Worm (Caenorhabditis elegans) whole organism, L4 larva: Measurements from ENCODE around the gene agt-2.

Experiments
- F10B5.3 ChIP-seq: sonication (generic microtip); optimal IDR thresholded peaks from 2 replicates; lab custom pipeline; 2016; ENCODE audit warnings: mild to moderate bottlenecking, missing genetic modification characterization, missing compliant biosample characterization
- F26F4.8 ChIP-seq: fragments of 200-800 bp; sonication (Bioruptor generic); conservative IDR thresholded peaks from 2 replicates; pipeline ENCODE4 v1.3.6; 2022; ENCODE audit warnings: missing genetic modification characterization, missing compliant biosample characterization
- F44E2.7 ChIP-seq: fragments of 200-800 bp; sonication (Bioruptor generic); IDR thresholded peaks from 2 replicates; pipeline ENCODE4 v2.1.2; 2022; ENCODE audit warnings: missing genetic modification characterization, missing compliant biosample characterization
- T26A8.4 ChIP-seq: fragments of 200-800 bp; sonication (Bioruptor generic); IDR thresholded peaks from 2 replicates; pipeline ENCODE4 v1.3.6; 2022; ENCODE audit warnings: missing genetic modification characterization, missing compliant biosample characterization
- Y5F2A.4 ChIP-seq: fragments of 200-800 bp; sonication (Bioruptor generic); optimal IDR thresholded peaks from 2 replicates; lab custom pipeline; 2018; ENCODE audit warnings: mild to moderate bottlenecking, missing genetic modification characterization, missing compliant biosample characterization
- Y75B8A.6 ChIP-seq: fragments of 200-800 bp; sonication (Bioruptor generic); IDR thresholded peaks from 2 replicates; pipeline ENCODE4 v1.3.6; 2022; ENCODE audit warnings: missing genetic modification reagents, missing genetic modification characterization, missing compliant biosample characterization
- ZK546.5 ChIP-seq, 2 experiments: sonication (generic microtip); optimal IDR thresholded peaks; 2 replicates each; lab custom pipeline; 2017; ENCODE audit warnings: missing biosample characterization in 2 of 2, missing genetic modification characterization in 2 of 2
- aly-2 ChIP-seq: sonication (generic microtip); optimal IDR thresholded peaks from 2 replicates; lab custom pipeline; 2018; ENCODE audit warnings: missing biosample characterization, missing genetic modification characterization
- arid-1 ChIP-seq: fragments of 200-800 bp; sonication (Bioruptor generic); conservative IDR thresholded peaks from 2 replicates; pipeline ENCODE4 v1.3.6; 2022; ENCODE audit warnings: missing genetic modification reagents, missing genetic modification characterization, missing compliant biosample characterization
- attf-4 ChIP-seq: sonication (generic microtip); optimal IDR thresholded peaks from 3 replicates; lab custom pipeline; 2017; ENCODE audit warnings: missing biosample characterization, missing genetic modification characterization
- ces-1 ChIP-seq: fragments of 150-350 bp; sonication (generic microtip); optimal IDR thresholded peaks from 4 replicates; lab custom pipeline; 2014; ENCODE audit warnings: missing biosample characterization, missing genetic modification reagents, missing genetic modification characterization
- cey-2 ChIP-seq: sonication (generic microtip); optimal IDR thresholded peaks from 3 replicates; lab custom pipeline; 2017; ENCODE audit warnings: missing genetic modification characterization, mild to moderate bottlenecking, missing compliant biosample characterization, antibody characterized with exemption, borderline replicate concordance; ENCODE audit not compliant: insufficient read depth
- ctbp-1 ChIP-seq: fragments of 200-800 bp; sonication (Bioruptor generic); IDR thresholded peaks from 2 replicates; pipeline ENCODE4 v1.3.6; 2022; ENCODE audit warnings: missing genetic modification reagents, missing genetic modification characterization, missing compliant biosample characterization
- daf-16 ChIP-seq, 3 experiments: sonication (generic microtip); optimal IDR thresholded peaks; 2 replicates each; lab custom pipeline; 2016 to 2017; ENCODE audit warnings: missing genetic modification characterization in 3 of 3, missing genetic modification reagents in 3 of 3, mild to moderate bottlenecking in 2 of 3, missing compliant biosample characterization in 2 of 3, missing biosample characterization in 1 of 3, moderate library complexity in 1 of 3
- dmd-8 ChIP-seq: fragments of 200-800 bp; sonication (Bioruptor generic); IDR thresholded peaks from 2 replicates; pipeline ENCODE4 v1.3.6; 2022; ENCODE audit warnings: missing genetic modification characterization, missing compliant biosample characterization
- dpl-1 ChIP-seq: fragments of 150-350 bp; optimal IDR thresholded peaks from 2 replicates; lab custom pipeline; 2014; ENCODE audit warnings: missing biosample characterization, missing genetic modification reagents, missing genetic modification characterization
- dve-1 ChIP-seq: sonication (generic microtip); optimal IDR thresholded peaks from 2 replicates; lab custom pipeline; 2017; ENCODE audit warnings: antibody characterized with exemption, mild to moderate bottlenecking, missing genetic modification characterization, missing compliant biosample characterization; ENCODE audit not compliant: insufficient read depth
- egl-27 ChIP-seq: sonication (generic microtip); optimal IDR thresholded peaks from 3 replicates; lab custom pipeline; 2017; ENCODE audit warnings: missing biosample characterization, missing genetic modification reagents, missing genetic modification characterization
- hlh-11 ChIP-seq: fragments of 200-800 bp; sonication (Bioruptor generic); optimal IDR thresholded peaks from 2 replicates; lab custom pipeline; 2018; ENCODE audit warnings: mild to moderate bottlenecking, missing genetic modification characterization, missing compliant biosample characterization
- jun-1 ChIP-seq: fragments of 150-350 bp; optimal IDR thresholded peaks from 2 replicates; lab custom pipeline; 2014; ENCODE audit warnings: missing biosample characterization, missing genetic modification reagents, missing genetic modification characterization
- lim-7 ChIP-seq: fragments of 200-800 bp; sonication (Bioruptor generic); IDR thresholded peaks from 2 replicates; pipeline ENCODE4 v1.3.6; 2022; ENCODE audit warnings: missing genetic modification characterization, missing compliant biosample characterization
- lin-38 ChIP-seq: fragments of 200-800 bp; sonication (Bioruptor generic); IDR thresholded peaks from 2 replicates; pipeline ENCODE4 v1.3.6; 2022; ENCODE audit warnings: missing genetic modification reagents, missing genetic modification characterization, missing compliant biosample characterization
- lin-39 ChIP-seq: fragments of 150-350 bp; optimal IDR thresholded peaks from 2 replicates; lab custom pipeline; 2014; ENCODE audit warnings: missing biosample characterization, missing genetic modification reagents, missing genetic modification characterization
- mdl-1 ChIP-seq, 2 experiments: fragments of 150-350 bp in 1 of 2; sonication (generic microtip) in 1 of 2; optimal IDR thresholded peaks; 2 replicates each; lab custom pipeline; 2014 to 2017; ENCODE audit warnings: missing biosample characterization in 2 of 2, missing genetic modification characterization in 2 of 2
- mep-1 ChIP-seq: fragments of 150-350 bp; sonication (generic microtip); optimal IDR thresholded peaks from 3 replicates; lab custom pipeline; 2014; ENCODE audit warnings: missing biosample characterization, missing genetic modification characterization
- mxl-3 ChIP-seq: fragments of 200-800 bp; sonication (Bioruptor generic); optimal IDR thresholded peaks from 2 replicates; lab custom pipeline; 2018; ENCODE audit warnings: mild to moderate bottlenecking, missing genetic modification characterization, missing compliant biosample characterization
- nhr-11 ChIP-seq: fragments of 150-350 bp; optimal IDR thresholded peaks from 2 replicates; lab custom pipeline; 2014; ENCODE audit warnings: missing biosample characterization, missing genetic modification characterization
- nhr-111 ChIP-seq: fragments of 200-800 bp; sonication (Bioruptor generic); optimal IDR thresholded peaks from 2 replicates; lab custom pipeline; 2018; ENCODE audit warnings: mild to moderate bottlenecking, missing genetic modification characterization, missing compliant biosample characterization
- nhr-25 ChIP-seq: sonication (generic microtip); optimal IDR thresholded peaks from 2 replicates; lab custom pipeline; 2017; ENCODE audit warnings: missing genetic modification characterization, mild to moderate bottlenecking, missing compliant biosample characterization, antibody characterized with exemption, moderate library complexity, borderline replicate concordance; ENCODE audit not compliant: insufficient read depth
- nhr-28 ChIP-seq: fragments of 150-350 bp; optimal IDR thresholded peaks from 2 replicates; lab custom pipeline; 2014; ENCODE audit warnings: missing biosample characterization, missing genetic modification characterization
- nhr-42 ChIP-seq: fragments of 200-800 bp; sonication (Bioruptor generic); IDR thresholded peaks from 2 replicates; pipeline ENCODE4 v1.3.6; 2022; ENCODE audit warnings: missing genetic modification characterization, missing compliant biosample characterization
- nhr-48 ChIP-seq: sonication (generic microtip); optimal IDR thresholded peaks from 2 replicates; lab custom pipeline; 2016; ENCODE audit warnings: mild to moderate bottlenecking, missing genetic modification characterization, missing compliant biosample characterization
- pha-4 ChIP-seq, 2 experiments: fragments of 150-350 bp in 1 of 2; fragments of 200-800 bp in 1 of 2; sonication (Bioruptor generic) in 1 of 2; IDR thresholded peaks in 1 of 2; optimal IDR thresholded peaks in 1 of 2; 2 replicates each; pipeline versions ENCODE4 v1.3.6 to Lab custom; 2014 to 2022; ENCODE audit warnings: missing genetic modification characterization in 2 of 2, missing genetic modification reagents in 2 of 2, missing biosample characterization in 1 of 2, missing compliant biosample characterization in 1 of 2
- pqm-1 ChIP-seq: sonication (generic microtip); optimal IDR thresholded peaks from 2 replicates; lab custom pipeline; 2017; ENCODE audit warnings: missing biosample characterization, missing genetic modification characterization
- skn-1 ChIP-seq: fragments of 150-350 bp; optimal IDR thresholded peaks from 2 replicates; lab custom pipeline; 2014; ENCODE audit warnings: missing biosample characterization, missing genetic modification characterization
- unc-130 ChIP-seq: sonication (generic microtip); optimal IDR thresholded peaks from 2 replicates; lab custom pipeline; 2016; ENCODE audit warnings: missing genetic modification reagents, missing genetic modification characterization, missing compliant biosample characterization
- unc-39 ChIP-seq: sonication (generic microtip); optimal IDR thresholded peaks from 2 replicates; lab custom pipeline; 2017; ENCODE audit warnings: missing biosample characterization, missing genetic modification characterization
- unc-62 ChIP-seq, 3 experiments: fragments of 150-350 bp in 1 of 3; sonication (generic microtip); optimal IDR thresholded peaks in 2 of 3; peaks in 1 of 3; 1 replicate in 1 of 3; 2 replicates in 2 of 3; lab custom pipeline; 2014 to 2017; ENCODE audit warnings: missing biosample characterization in 3 of 3, missing genetic modification characterization in 3 of 3, missing genetic modification reagents in 3 of 3, missing genotype in 1 of 3
- vab-7 ChIP-seq: fragments of 200-800 bp; sonication (Bioruptor generic); IDR thresholded peaks from 2 replicates; pipeline ENCODE4 v1.3.6; 2022; ENCODE audit warnings: missing genetic modification reagents, missing genetic modification characterization, missing compliant biosample characterization
- zag-1 ChIP-seq: fragments of 150-350 bp; optimal IDR thresholded peaks from 2 replicates; lab custom pipeline; 2014; ENCODE audit warnings: missing biosample characterization, missing genetic modification characterization
- zfp-3 ChIP-seq: fragments of 200-800 bp; sonication (Bioruptor generic); conservative IDR thresholded peaks from 2 replicates; pipeline ENCODE4 v1.3.6; 2022; ENCODE audit warnings: missing genetic modification reagents, missing genetic modification characterization, missing compliant biosample characterization
- ztf-7 ChIP-seq: fragments of 150-350 bp; optimal IDR thresholded peaks from 2 replicates; lab custom pipeline; 2014; ENCODE audit warnings: missing biosample characterization, missing genetic modification characterization

The agt-2 gene

DNA sequence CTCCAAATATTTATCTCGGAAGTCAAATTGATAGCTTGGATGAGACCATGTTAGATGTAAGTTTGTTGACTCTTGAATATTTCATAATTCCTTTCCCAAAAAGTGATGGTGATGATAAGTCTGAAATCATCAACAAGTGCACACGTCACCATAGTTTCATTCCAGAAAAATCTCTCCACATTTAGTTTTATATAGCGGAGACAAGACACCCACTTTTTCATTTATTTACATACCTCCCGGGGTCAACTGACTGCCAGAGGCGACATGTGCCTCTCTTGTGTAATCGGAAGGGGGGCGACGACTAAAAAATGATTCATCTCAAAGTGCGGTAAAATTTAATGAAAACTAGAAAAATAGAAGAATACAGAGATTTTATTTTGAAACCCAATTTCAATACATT lies 35.3 kb downstream of the agt-2 start (continued):
- TF ChIP-seq ctbp-1 (GFP tag; lab: Robert Waterston, UW), result no peak
- no peak for TF ChIP-seq unc-130 (GFP tag; lab: Kevin White, UChicago)
- TF ChIP-seq egl-27 (tag; lab: Kevin White, UChicago), result no peak
- peak; percentile 34 for TF ChIP-seq nhr-28 (tag; lab: Kevin White, UChicago)
- TF ChIP-seq mep-1 (tag; lab: Kevin White, UChicago), result peak; percentile 12
- TF ChIP-seq T26A8.4 (GFP tag; lab: Robert Waterston, UW), result peak; percentile 14; the same call in 1 of the 2 replicates
- no peak for TF ChIP-seq lin-39
- no peak for TF ChIP-seq Y5F2A.4 (GFP tag; lab: Kevin White, UChicago)
- TF ChIP-seq zfp-3 (GFP tag; lab: Robert Waterston, UW), result no peak
- TF ChIP-seq mxl-3 (GFP tag; lab: Kevin White, UChicago), result no peak
- TF ChIP-seq pha-4 (GFP tag; IDR thresholded peaks at IDR 0.05; lab: Robert Waterston, UW), result no peak
- TF ChIP-seq pha-4 (tag; optimal IDR thresholded peaks at IDR 0.05; lab: Kevin White, UChicago), result peak; percentile 92
- no peak for TF ChIP-seq zag-1 (tag; lab: Kevin White, UChicago)
- TF ChIP-seq dve-1 (tag; lab: Kevin White, UChicago), result peak; percentile 73
- no peak for TF ChIP-seq F26F4.8
- TF ChIP-seq daf-16 (GFP tag; optimal IDR thresholded peaks at IDR 0.05; lab: Kevin White, UChicago), result peak in 1 of 2 experiments; percentile 5
- peak; percentile 86 for TF ChIP-seq daf-16 (tag; optimal IDR thresholded peaks at IDR 0.05; lab: Kevin White, UChicago)
- no peak for TF ChIP-seq dmd-8 (GFP tag; lab: Robert Waterston, UW)
- peak; percentile 8; the same call in 1 of the 2 replicates for TF ChIP-seq lin-38 (GFP tag; lab: Robert Waterston, UW)
- TF ChIP-seq attf-4, result no peak

DNA sequence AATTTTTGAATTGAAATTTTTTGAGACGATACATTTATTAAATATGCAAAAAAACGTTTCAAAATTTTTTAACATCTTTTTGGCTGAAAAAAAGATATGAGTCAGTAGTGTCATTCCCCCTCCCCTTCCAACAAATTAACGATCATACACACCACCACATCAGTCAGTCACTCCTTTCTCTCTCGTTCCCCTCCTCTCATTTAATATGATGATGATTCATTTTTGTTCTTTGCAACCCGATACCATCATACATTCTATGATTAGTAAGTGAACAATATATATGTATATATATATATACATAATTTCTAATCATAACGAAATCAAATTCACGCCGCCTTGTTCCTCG lies 36.2 kb downstream of the agt-2 start:
- TF ChIP-seq Y75B8A.6 (GFP tag; lab: Robert Waterston, UW) (no peak), daf-16 (GFP tag; optimal IDR thresholded peaks at IDR 0.05; lab: Kevin White, UChicago) (no peak), daf-16 (tag; optimal IDR thresholded peaks at IDR 0.05; lab: Kevin White, UChicago) (peak; percentile 15), arid-1 (GFP tag; lab: Robert Waterston, UW) (no peak), unc-62 (GFP tag; optimal IDR thresholded peaks at IDR 0.05 in 1 of 2; lab: Kevin White, UChicago) (peak in 1 of 2 experiments; percentile 50), unc-62 (tag; optimal IDR thresholded peaks at IDR 0.05; lab: Kevin White, UChicago) (no peak), ZK546.5 (tag; optimal IDR thresholded peaks at IDR 0.05; lab: Kevin White, UChicago) (no peak), mep-1 (tag; lab: Kevin White, UChicago) (peak; percentile 19), aly-2 (tag; lab: Kevin White, UChicago) (no peak), nhr-28 (tag; lab: Kevin White, UChicago) (peak; percentile 13), F10B5.3 (no peak), cey-2 (tag; lab: Kevin White, UChicago) (no peak)
- TF ChIP-seq, all 104 proteins: peak for 4

DNA sequence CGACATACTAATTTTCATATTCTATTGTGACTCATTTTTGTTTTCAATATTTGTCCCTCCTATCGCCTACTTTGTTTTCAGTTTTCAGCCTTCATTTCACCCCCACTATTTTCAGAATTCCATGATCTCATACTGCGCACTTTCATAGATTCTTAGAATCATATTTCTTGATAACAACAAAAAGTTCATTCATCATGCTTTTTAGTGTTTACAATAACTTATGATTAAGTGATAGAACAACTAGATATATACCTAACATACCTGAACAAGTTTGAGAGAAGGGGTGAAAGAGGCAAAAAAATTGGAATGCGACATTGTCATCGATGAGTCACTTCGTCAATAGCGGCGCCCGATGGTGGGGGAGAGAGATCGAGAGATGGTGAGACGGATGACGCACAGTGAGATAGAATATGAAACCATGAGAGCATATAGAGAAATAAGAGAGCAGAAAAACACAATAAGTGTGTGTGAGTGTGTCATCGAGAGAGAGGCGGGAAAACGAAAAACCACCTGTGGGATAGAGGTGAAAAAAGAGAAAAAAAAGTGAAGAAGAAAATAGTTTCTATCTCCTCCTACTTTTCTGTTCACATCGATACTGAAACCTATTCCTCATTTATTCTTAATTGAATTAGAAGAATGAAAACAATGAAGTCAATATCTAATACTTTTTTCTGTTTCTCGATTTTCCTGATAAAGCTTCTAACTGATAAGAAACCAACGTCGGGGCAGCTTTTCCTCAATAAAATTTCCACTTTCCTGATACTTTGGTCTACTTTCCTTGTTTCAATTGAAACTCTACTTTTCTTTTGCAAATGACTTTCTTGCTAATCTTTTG lies 36.8 kb downstream of the agt-2 start:
- TF ChIP-seq nhr-25 (peak; percentile 39), vab-7 (GFP tag; lab: Robert Waterston, UW) (no peak), nhr-111 (GFP tag; lab: Kevin White, UChicago) (no peak), Y75B8A.6 (GFP tag; lab: Robert Waterston, UW) (no peak), ces-1 (GFP tag; lab: Kevin White, UChicago) (peak; percentile 29), dve-1 (tag; lab: Kevin White, UChicago) (peak; percentile 76), mep-1 (tag; lab: Kevin White, UChicago) (peak; percentile 89), ztf-7 (tag; lab: Kevin White, UChicago) (peak; percentile 22), nhr-48 (tag; lab: Kevin White, UChicago) (peak; percentile 36), jun-1 (tag; lab: Kevin White, UChicago) (peak; percentile 94), unc-39 (tag; lab: Kevin White, UChicago) (no peak), mxl-3 (GFP tag; lab: Kevin White, UChicago) (peak; percentile 37), lim-7 (GFP tag; lab: Robert Waterston, UW) (no peak), unc-62 (GFP tag; optimal IDR thresholded peaks at IDR 0.05 in 1 of 2; lab: Kevin White, UChicago) (peak in 1 of 2 experiments; percentile 92), unc-62 (tag; optimal IDR thresholded peaks at IDR 0.05; lab: Kevin White, UChicago) (no peak), pqm-1 (tag; lab: Kevin White, UChicago) (peak; percentile 38), nhr-42 (GFP tag; lab: Robert Waterston, UW) (no peak), mdl-1 (tag; optimal IDR thresholded peaks at IDR 0.05; lab: Kevin White, UChicago) (peak; percentile 37 to 59), hlh-11 (peak; percentile 87), F44E2.7 (no peak), dpl-1 (GFP tag; lab: Kevin White, UChicago) (peak; percentile 45), skn-1 (tag; lab: Kevin White, UChicago) (no peak), nhr-11 (peak; percentile 80), Y5F2A.4 (GFP tag; lab: Kevin White, UChicago) (no peak)
